Fruit fly (Drosophila melanogaster): Measurements from ENCODE around the gene Sps2.

- no peak for TF ChIP-seq CG8478 (optimal IDR thresholded peaks at IDR 0.05)
- no peak for TF ChIP-seq CTCF (optimal IDR thresholded peaks at IDR 0.05)
These were observed 42.6 kb upstream of the Sps2 start, which contains the start of gene CYLD for dm6 chr2L:10299810-10300147.
